Worm (Caenorhabditis elegans): Measurements from ENCODE around the gene F46B3.16.

F46B3.16 gene

ce11 chrV:20604606-20605155, 29.7 kb upstream of the F46B3.16 start, which contains the start of gene ttr-57:
TSS of gene ttr-57 (plus strand) at chrV:20605105.
- no peak for TF ChIP-seq rpc-1 (optimal IDR thresholded peaks at IDR 0.05)
- TF ChIP-seq rpc-1 (tag; optimal IDR thresholded peaks at IDR 0.05), result no peak
- no peak for TF ChIP-seq tbx-9 (tag; optimal IDR thresholded peaks at IDR 0.05; ENCODE audit: borderline replicate concordance)
- TF ChIP-seq bed-2 (GFP tag; IDR thresholded peaks at IDR 0.05), result no peak
- no peak for TF ChIP-seq lir-1 (GFP tag; conservative IDR thresholded peaks at IDR 0.05)
- peak; percentile 84 for TF ChIP-seq zfh-2 (GFP tag; conservative IDR thresholded peaks at IDR 0.05)
- TF ChIP-seq egrh-3 (GFP tag; IDR thresholded peaks at IDR 0.05), result peak; percentile 57; the same call in 1 of the 2 replicates
- TF ChIP-seq mel-28 (tag; optimal IDR thresholded peaks at IDR 0.05; ENCODE audit: borderline replicate concordance), result no peak
- no peak for TF ChIP-seq madf-8 (GFP tag; conservative IDR thresholded peaks at IDR 0.05)

- peak; percentile 26; the same call in 1 of the 2 replicates for TF ChIP-seq zfh-2 (GFP tag; conservative IDR thresholded peaks at IDR 0.05)
These were observed 28.6 kb upstream of the F46B3.16 start for ce11 chrV:20605812-20606211.

ce11 chrV:20606617-20607016, 27.8 kb upstream of the F46B3.16 start, which contains the start of gene F46B3.23:
TSS of gene F46B3.23 (minus strand) at chrV:20606717.
- TF ChIP-seq nfya-2 (GFP tag; IDR thresholded peaks at IDR 0.05), result no peak
- no peak for TF ChIP-seq Y79H2A.3 (GFP tag; conservative IDR thresholded peaks at IDR 0.05)
- TF ChIP-seq akir-1 (GFP tag; optimal IDR thresholded peaks at IDR 0.05), result no peak
- no peak for TF ChIP-seq Y53F4B.3 (GFP tag; IDR thresholded peaks at IDR 0.05)
- TF ChIP-seq rcor-1 (GFP tag; IDR thresholded peaks at IDR 0.05), result no peak
- TF ChIP-seq ztf-26 (tag; optimal IDR thresholded peaks at IDR 0.05), result no peak
- no peak for TF ChIP-seq ztf-6 (GFP tag; IDR thresholded peaks at IDR 0.05)
- TF ChIP-seq Y95B8A.8 (GFP tag; IDR thresholded peaks at IDR 0.05), result no peak
- no peak for TF ChIP-seq F23B12.7 (tag; optimal IDR thresholded peaks at IDR 0.05; ENCODE audit: insufficient read depth)
- no peak for TF ChIP-seq dox-1 (GFP tag; IDR thresholded peaks at IDR 0.05)
- TF ChIP-seq ztf-28 (GFP tag; IDR thresholded peaks at IDR 0.05), result no peak
- no peak for TF ChIP-seq hmg-1.2 (GFP tag; IDR thresholded peaks at IDR 0.05)
- no peak for TF ChIP-seq zim-3 (tag; optimal IDR thresholded peaks at IDR 0.05)

ce11 chrV:20608688-20609087, 25.7 kb upstream of the F46B3.16 start, which contains the start of gene ttr-12:
TSS of gene ttr-12 (minus strand) at chrV:20608788.
- no peak for TF ChIP-seq C17E4.6 (GFP tag; IDR thresholded peaks at IDR 0.05)
- no peak for TF ChIP-seq akir-1 (GFP tag; optimal IDR thresholded peaks at IDR 0.05)
- TF ChIP-seq F22D6.2 (tag; optimal IDR thresholded peaks at IDR 0.05), result no peak
- TF ChIP-seq zfh-2 (GFP tag; conservative IDR thresholded peaks at IDR 0.05), result no peak
- no peak for TF ChIP-seq dox-1 (GFP tag; IDR thresholded peaks at IDR 0.05)
- no peak for TF ChIP-seq ztf-3 (GFP tag; optimal IDR thresholded peaks at IDR 0.05)
- no peak for TF ChIP-seq fkh-3 (tag; optimal IDR thresholded peaks at IDR 0.05)
- TF ChIP-seq sdz-38 (tag; optimal IDR thresholded peaks at IDR 0.05), result no peak
- TF ChIP-seq ztf-22 (GFP tag; optimal IDR thresholded peaks at IDR 0.05), result no peak
- no peak for TF ChIP-seq unc-62 (GFP tag; optimal IDR thresholded peaks at IDR 0.05)
- TF ChIP-seq ceh-58 (GFP tag; IDR thresholded peaks at IDR 0.05), result no peak
- TF ChIP-seq let-526 (GFP tag; IDR thresholded peaks at IDR 0.05), result no peak
- no peak for TF ChIP-seq T07F8.4 (tag; optimal IDR thresholded peaks at IDR 0.05)
- no peak for TF ChIP-seq ceh-79 (tag; optimal IDR thresholded peaks at IDR 0.05)
- no peak for TF ChIP-seq Y95B8A.8 (GFP tag; IDR thresholded peaks at IDR 0.05)
- TF ChIP-seq mel-28 (tag; optimal IDR thresholded peaks at IDR 0.05; ENCODE audit: borderline replicate concordance), result no peak
- TF ChIP-seq F10E7.11 (tag; optimal IDR thresholded peaks at IDR 0.05), result no peak
